Fruit fly (Drosophila melanogaster): ENCODE results near the gene CG15385.

The CG15385 gene

dm6 chr2L:2180120-2180539, 32.2 kb downstream of the CG15385 start (continued):
- peak; percentile 63 for TF ChIP-seq CG33213 (GFP tag; optimal IDR thresholded peaks at IDR 0.05)
- peak; percentile 89 for TF ChIP-seq CG32532 (GFP tag; IDR thresholded peaks at IDR 0.05)
- TF ChIP-seq sc (optimal IDR thresholded peaks at IDR 0.05), result no peak
- TF ChIP-seq sc (GFP tag; optimal IDR thresholded peaks at IDR 0.05), result peak; percentile 82
- TF ChIP-seq CG17612 (GFP tag; IDR thresholded peaks at IDR 0.05), result peak; percentile 65; the same call in 1 of the 2 replicates
- peak in 1 of 2 experiments; percentile 37 for TF ChIP-seq crp (GFP tag; optimal IDR thresholded peaks at IDR 0.05)
- peak; percentile 73 for TF ChIP-seq Deaf1 (tag; optimal IDR thresholded peaks at IDR 0.05)
- TF ChIP-seq sens (GFP tag), result peak; percentile 98
- TF ChIP-seq dpn (GFP tag; optimal IDR thresholded peaks at IDR 0.05), result peak; percentile 66 to 80
- peak; percentile 75 for TF ChIP-seq gsb (GFP tag; IDR thresholded peaks at IDR 0.05)
- peak; percentile 98 for TF ChIP-seq Ets65A (GFP tag)
- TF ChIP-seq hbn (GFP tag; IDR thresholded peaks at IDR 0.05; ENCODE audit: partially characterized antibody), result no peak
- peak; percentile 94 for TF ChIP-seq CG12391 (tag; optimal IDR thresholded peaks at IDR 0.05)
- peak; percentile 66 for TF ChIP-seq en (GFP tag; optimal IDR thresholded peaks at IDR 0.05)
- peak; percentile 92 for TF ChIP-seq sisA (GFP tag; IDR thresholded peaks at IDR 0.05)
- peak; percentile 82 for TF ChIP-seq BtbVII (GFP tag; optimal IDR thresholded peaks at IDR 0.05)
- peak; percentile 57; the same call in 1 of the 2 replicates for TF ChIP-seq CG43689 (GFP tag; IDR thresholded peaks at IDR 0.05)
- TF ChIP-seq Fer2 (tag; optimal IDR thresholded peaks at IDR 0.05), result peak; percentile 57
- TF ChIP-seq sr (GFP tag; IDR thresholded peaks at IDR 0.05), result peak; percentile 87
- TF ChIP-seq Dip3 (GFP tag; optimal IDR thresholded peaks at IDR 0.05), result peak; percentile 66
- peak; percentile 55 for TF ChIP-seq CG4328 (GFP tag; optimal IDR thresholded peaks at IDR 0.05)
- TF ChIP-seq Ssrp (tag; optimal IDR thresholded peaks at IDR 0.05), result peak; percentile 93
- TF ChIP-seq Oaz (GFP tag; IDR thresholded peaks at IDR 0.05), result peak; percentile 68
- no peak for TF ChIP-seq Doc3 (GFP tag; IDR thresholded peaks at IDR 0.05; ENCODE audit: partially characterized antibody)
- TF ChIP-seq Awh (GFP tag; IDR thresholded peaks at IDR 0.05), result peak; percentile 88
- TF ChIP-seq ranshi (GFP tag; IDR thresholded peaks at IDR 0.05), result peak; percentile 91
- TF ChIP-seq Ets97D (GFP tag; optimal IDR thresholded peaks at IDR 0.05), result peak; percentile 62
- TF ChIP-seq CG6689 (GFP tag; IDR thresholded peaks at IDR 0.05), result peak; percentile 94
- peak; percentile 90 for TF ChIP-seq nerfin-1 (tag; optimal IDR thresholded peaks at IDR 0.05)
- peak; percentile 89 for TF ChIP-seq Sox100B (GFP tag; optimal IDR thresholded peaks at IDR 0.05)
- peak; percentile 91 for TF ChIP-seq tin (GFP tag; optimal IDR thresholded peaks at IDR 0.05)
- TF ChIP-seq CG4730 (GFP tag; IDR thresholded peaks at IDR 0.05), result peak; percentile 84
- peak; percentile 84 for TF ChIP-seq CG6254 (GFP tag; optimal IDR thresholded peaks at IDR 0.05)
- TF ChIP-seq pum (GFP tag; optimal IDR thresholded peaks at IDR 0.05), result peak; percentile 74
- TF ChIP-seq mam (GFP tag; optimal IDR thresholded peaks at IDR 0.05), result peak; percentile 61
- TF ChIP-seq CG12071 (GFP tag; optimal IDR thresholded peaks at IDR 0.05), result peak; percentile 88
- peak; percentile 92 for TF ChIP-seq chm (GFP tag; IDR thresholded peaks at IDR 0.05)
- peak; percentile 76 for TF ChIP-seq CG33557 (GFP tag; optimal IDR thresholded peaks at IDR 0.05)
- peak; percentile 64 to 94 for TF ChIP-seq Hr51 (GFP tag; optimal IDR thresholded peaks at IDR 0.05)
- TF ChIP-seq CG11085 (GFP tag; IDR thresholded peaks at IDR 0.05), result peak; percentile 63; the same call in 1 of the 2 replicates
- peak; percentile 76 for TF ChIP-seq CG6765 (GFP tag; optimal IDR thresholded peaks at IDR 0.05)
- TF ChIP-seq ci (GFP tag; IDR thresholded peaks at IDR 0.05), result peak; percentile 97
- peak; percentile 90 for TF ChIP-seq CG10209 (GFP tag; optimal IDR thresholded peaks at IDR 0.05)
- no peak for TF ChIP-seq CG34376 (GFP tag; optimal IDR thresholded peaks at IDR 0.05)
- no peak for TF ChIP-seq BEAF-32 (GFP tag; optimal IDR thresholded peaks at IDR 0.05)
- TF ChIP-seq kay (GFP tag; optimal IDR thresholded peaks at IDR 0.05), result peak; percentile 76
- TF ChIP-seq Side (GFP tag; optimal IDR thresholded peaks at IDR 0.05), result peak; percentile 71
- TF ChIP-seq Ravus (GFP tag; IDR thresholded peaks at IDR 0.05), result peak; percentile 58
- peak; percentile 88 for TF ChIP-seq CG34422 (GFP tag; IDR thresholded peaks at IDR 0.05)
- TF ChIP-seq Oli (tag; optimal IDR thresholded peaks at IDR 0.05), result peak; percentile 93
- peak; percentile 78 for TF ChIP-seq ac (GFP tag; optimal IDR thresholded peaks at IDR 0.05)
